Worm (Caenorhabditis elegans): Measurements from ENCODE around the gene cyp-31A5.

DNA sequence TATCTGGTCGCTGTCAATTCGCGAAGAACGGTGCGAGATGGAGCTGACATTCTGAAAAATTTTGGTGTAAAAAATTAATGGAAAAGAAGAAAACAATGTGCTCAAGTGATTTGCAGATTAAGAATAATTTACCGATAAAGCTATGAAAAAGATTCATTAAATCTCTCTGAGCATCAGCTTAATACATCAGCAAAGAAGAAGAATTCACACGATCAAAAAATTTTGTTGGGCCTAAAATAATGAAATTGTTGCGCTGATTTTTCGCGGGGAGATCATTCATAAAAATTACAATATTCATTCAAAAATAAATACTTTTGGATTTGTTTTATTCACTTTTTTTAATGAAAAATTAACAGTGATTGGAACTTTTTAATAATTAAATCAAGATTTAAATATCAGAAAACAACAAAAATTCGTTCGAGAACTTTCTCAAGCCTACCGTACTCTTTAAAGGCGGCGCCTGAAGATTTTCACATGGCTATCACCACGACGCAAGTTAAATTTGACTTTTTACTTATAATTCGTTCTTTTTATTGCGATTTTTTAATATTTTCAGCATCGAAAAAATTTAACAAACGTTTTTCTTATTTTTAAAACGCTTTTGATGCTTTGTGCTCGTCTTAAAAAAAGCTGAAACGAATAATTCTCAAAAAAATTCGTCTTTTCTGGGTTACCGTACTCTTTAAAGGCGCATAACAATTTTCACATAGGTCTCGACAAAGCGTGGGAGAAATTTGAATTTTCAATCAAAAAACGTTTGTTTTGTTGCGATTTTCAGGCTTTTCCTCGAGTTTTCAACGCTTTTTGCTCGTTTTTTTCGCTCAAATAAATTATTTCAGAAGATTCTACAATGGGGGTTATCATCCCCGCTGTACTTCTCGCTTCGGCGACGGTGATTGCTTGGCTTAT, at the start of gene cyp-31A5, which contains the start of gene memi-2:
- TF ChIP-seq C04F5.9 (tag; optimal IDR thresholded peaks at IDR 0.05) (no peak), ama-1 (optimal IDR thresholded peaks at IDR 0.05) (no peak), aha-1 (tag; optimal IDR thresholded peaks at IDR 0.05) (no peak), fos-1 (tag; optimal IDR thresholded peaks at IDR 0.05) (no peak)
